Worm (Caenorhabditis elegans) whole organism, L4 larva: Measurements from ENCODE around the gene ZK682.7.

Source experiments
- R02D3.7 ChIP-seq: fragments of 150-350 bp; sonication (generic microtip); optimal IDR thresholded peaks from 3 replicates; lab custom pipeline; 2014; ENCODE audit warnings: missing biosample characterization, missing genetic modification characterization
- Y105C5A.15 ChIP-seq: fragments of 200-800 bp; sonication (Bioruptor generic); IDR thresholded peaks from 2 replicates; pipeline ENCODE4 v1.3.6; 2022; ENCODE audit warnings: missing genetic modification characterization, missing compliant biosample characterization
- aha-1 ChIP-seq: fragments of 150-350 bp; peaks from one replicate; lab custom pipeline; 2014; ENCODE audit warnings: missing biosample characterization, missing genetic modification characterization
- aly-2 ChIP-seq: sonication (generic microtip); optimal IDR thresholded peaks from 2 replicates; lab custom pipeline; 2018; ENCODE audit warnings: missing biosample characterization, missing genetic modification characterization
- ama-1 ChIP-seq: fragments of 150-350 bp; optimal IDR thresholded peaks from 2 replicates; lab custom pipeline; 2014; ENCODE audit warnings: inconsistent platforms, mixed read lengths
- attf-4 ChIP-seq: sonication (generic microtip); optimal IDR thresholded peaks from 3 replicates; lab custom pipeline; 2017; ENCODE audit warnings: missing biosample characterization, missing genetic modification characterization
- ctbp-1 ChIP-seq: fragments of 200-800 bp; sonication (Bioruptor generic); IDR thresholded peaks from 2 replicates; pipeline ENCODE4 v1.3.6; 2022; ENCODE audit warnings: missing genetic modification reagents, missing genetic modification characterization, missing compliant biosample characterization
- daf-16 ChIP-seq, 3 experiments: sonication (generic microtip); optimal IDR thresholded peaks; 2 replicates each; lab custom pipeline; 2016 to 2017; ENCODE audit warnings: missing genetic modification characterization in 3 of 3, missing genetic modification reagents in 3 of 3, mild to moderate bottlenecking in 2 of 3, missing compliant biosample characterization in 2 of 3, missing biosample characterization in 1 of 3, moderate library complexity in 1 of 3
- daf-19 ChIP-seq: fragments of 200-800 bp; sonication (Bioruptor generic); conservative IDR thresholded peaks from 2 replicates; pipeline ENCODE4 v1.3.6; 2022; ENCODE audit warnings: missing genetic modification characterization, missing compliant biosample characterization
- fkh-10 ChIP-seq: fragments of 150-350 bp; optimal IDR thresholded peaks from 2 replicates; lab custom pipeline; 2014; ENCODE audit warnings: missing biosample characterization, missing genetic modification reagents, missing genetic modification characterization
- hif-1 ChIP-seq, 2 experiments: sonication (generic microtip); optimal IDR thresholded peaks; 2 replicates each; lab custom pipeline; 2016 to 2017; ENCODE audit warnings: missing compliant biosample characterization in 2 of 2, missing genetic modification characterization in 2 of 2, missing genetic modification reagents in 2 of 2, missing genotype in 2 of 2, mild to moderate bottlenecking in 1 of 2
- hlh-11 ChIP-seq: fragments of 200-800 bp; sonication (Bioruptor generic); optimal IDR thresholded peaks from 2 replicates; lab custom pipeline; 2018; ENCODE audit warnings: mild to moderate bottlenecking, missing genetic modification characterization, missing compliant biosample characterization
- hmg-1.1 ChIP-seq: fragments of 200-800 bp; sonication (Bioruptor generic); IDR thresholded peaks from 2 replicates; pipeline ENCODE4 v1.3.6; 2022; ENCODE audit warnings: missing genetic modification reagents, missing genetic modification characterization, missing compliant biosample characterization
- lin-1 ChIP-seq: fragments of 200-800 bp; sonication (Bioruptor generic); IDR thresholded peaks from 2 replicates; pipeline ENCODE4 v1.3.6; 2022; ENCODE audit warnings: missing genetic modification reagents, missing genetic modification characterization, missing compliant biosample characterization
- lin-15B ChIP-seq: fragments of 150-350 bp; sonication (generic microtip); optimal IDR thresholded peaks from 3 replicates; lab custom pipeline; 2014; ENCODE audit warnings: missing biosample characterization, missing genetic modification characterization
- lin-29 ChIP-seq: fragments of 200-800 bp; sonication (Bioruptor generic); IDR thresholded peaks from 2 replicates; pipeline ENCODE4 v1.3.6; 2022; ENCODE audit warnings: missing genetic modification reagents, missing genetic modification characterization, missing compliant biosample characterization
- mdl-1 ChIP-seq, 2 experiments: fragments of 150-350 bp in 1 of 2; sonication (generic microtip) in 1 of 2; optimal IDR thresholded peaks; 2 replicates each; lab custom pipeline; 2014 to 2017; ENCODE audit warnings: missing biosample characterization in 2 of 2, missing genetic modification characterization in 2 of 2
- mdt-29 ChIP-seq: fragments of 200-800 bp; sonication (Bioruptor generic); IDR thresholded peaks from 2 replicates; pipeline ENCODE4 v1.3.6; 2022; ENCODE audit warnings: missing genetic modification reagents, missing genetic modification characterization, missing compliant biosample characterization
- mep-1 ChIP-seq: fragments of 150-350 bp; sonication (generic microtip); optimal IDR thresholded peaks from 3 replicates; lab custom pipeline; 2014; ENCODE audit warnings: missing biosample characterization, missing genetic modification characterization
- mxl-2 ChIP-seq: fragments of 200-800 bp; sonication (Bioruptor generic); conservative IDR thresholded peaks from 2 replicates; pipeline ENCODE4 v1.3.6; 2022; ENCODE audit warnings: missing genetic modification reagents, missing genetic modification characterization, missing compliant biosample characterization
- mxl-3 ChIP-seq: fragments of 200-800 bp; sonication (Bioruptor generic); optimal IDR thresholded peaks from 2 replicates; lab custom pipeline; 2018; ENCODE audit warnings: mild to moderate bottlenecking, missing genetic modification characterization, missing compliant biosample characterization
- nhr-10 ChIP-seq: fragments of 150-350 bp; optimal IDR thresholded peaks from 2 replicates; lab custom pipeline; 2014; ENCODE audit warnings: missing biosample characterization, missing genetic modification characterization
- nhr-25 ChIP-seq: sonication (generic microtip); optimal IDR thresholded peaks from 2 replicates; lab custom pipeline; 2017; ENCODE audit warnings: missing genetic modification characterization, mild to moderate bottlenecking, missing compliant biosample characterization, antibody characterized with exemption, moderate library complexity, borderline replicate concordance; ENCODE audit not compliant: insufficient read depth
- nhr-28 ChIP-seq: fragments of 150-350 bp; optimal IDR thresholded peaks from 2 replicates; lab custom pipeline; 2014; ENCODE audit warnings: missing biosample characterization, missing genetic modification characterization
- nhr-48 ChIP-seq: sonication (generic microtip); optimal IDR thresholded peaks from 2 replicates; lab custom pipeline; 2016; ENCODE audit warnings: mild to moderate bottlenecking, missing genetic modification characterization, missing compliant biosample characterization
- php-3 ChIP-seq: fragments of 200-800 bp; sonication (Bioruptor generic); IDR thresholded peaks from 2 replicates; pipeline ENCODE4 v1.3.6; 2022; ENCODE audit warnings: missing genetic modification reagents, missing genetic modification characterization, missing compliant biosample characterization
- saeg-2 ChIP-seq: fragments of 200-800 bp; sonication (Bioruptor generic); IDR thresholded peaks from 2 replicates; pipeline ENCODE4 v1.3.6; 2022; ENCODE audit warnings: missing genetic modification reagents, missing genetic modification characterization, missing compliant biosample characterization
- snpc-1.2 ChIP-seq: fragments of 200-800 bp; sonication (Bioruptor generic); IDR thresholded peaks from 2 replicates; pipeline ENCODE4 v1.3.6; 2022; ENCODE audit warnings: missing genetic modification reagents, missing genetic modification characterization, missing compliant biosample characterization
- tag-97 ChIP-seq: fragments of 200-800 bp; sonication (Bioruptor generic); IDR thresholded peaks from 2 replicates; pipeline ENCODE4 v1.3.6; 2022; ENCODE audit warnings: missing genetic modification characterization, missing compliant biosample characterization
- unc-130 ChIP-seq: sonication (generic microtip); optimal IDR thresholded peaks from 2 replicates; lab custom pipeline; 2016; ENCODE audit warnings: missing genetic modification reagents, missing genetic modification characterization, missing compliant biosample characterization
- unc-62 ChIP-seq, 3 experiments: fragments of 150-350 bp in 1 of 3; sonication (generic microtip); optimal IDR thresholded peaks in 2 of 3; peaks in 1 of 3; 1 replicate in 1 of 3; 2 replicates in 2 of 3; lab custom pipeline; 2014 to 2017; ENCODE audit warnings: missing biosample characterization in 3 of 3, missing genetic modification characterization in 3 of 3, missing genetic modification reagents in 3 of 3, missing genotype in 1 of 3
- zfp-2 ChIP-seq: sonication (generic microtip); optimal IDR thresholded peaks from 2 replicates; lab custom pipeline; 2016; ENCODE audit warnings: mild to moderate bottlenecking, missing genetic modification characterization, missing compliant biosample characterization
- zip-2 ChIP-seq: fragments of 150-350 bp; optimal IDR thresholded peaks from 2 replicates; lab custom pipeline; 2014; ENCODE audit warnings: missing biosample characterization, missing genetic modification characterization
- ztf-11 ChIP-seq: fragments of 150-350 bp; optimal IDR thresholded peaks from 2 replicates; lab custom pipeline; 2014; ENCODE audit warnings: missing biosample characterization, missing genetic modification characterization

The ZK682.7 gene

DNA sequence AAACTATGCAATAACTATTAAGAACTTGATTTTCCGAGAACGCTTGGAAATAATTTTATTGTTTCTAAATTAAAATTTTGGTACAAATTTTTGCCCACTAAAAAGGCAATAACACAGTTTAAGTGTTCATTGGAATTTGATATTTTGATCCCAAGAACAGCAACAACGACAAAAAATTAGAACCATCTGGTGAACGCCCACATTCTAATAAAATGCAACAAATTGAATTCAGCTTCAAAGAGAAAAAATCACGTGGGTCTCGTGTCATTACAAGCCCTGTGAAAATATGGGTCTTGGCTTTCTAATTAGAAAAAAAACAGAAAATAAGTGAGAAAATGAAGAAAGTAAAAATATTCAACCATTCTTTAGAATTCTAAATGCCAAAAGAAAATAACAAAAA, 20.1 kb downstream of the ZK682.7 start:
- TF ChIP-seq mep-1 (tag; lab: Kevin White, UChicago) (no peak), unc-62 (GFP tag; optimal IDR thresholded peaks at IDR 0.05 in 1 of 2; lab: Kevin White, UChicago) (peak in 1 of 2 experiments; percentile 84), unc-62 (tag; optimal IDR thresholded peaks at IDR 0.05; lab: Kevin White, UChicago) (no peak)
- TF ChIP-seq, all 104 proteins: peak for 1

DNA sequence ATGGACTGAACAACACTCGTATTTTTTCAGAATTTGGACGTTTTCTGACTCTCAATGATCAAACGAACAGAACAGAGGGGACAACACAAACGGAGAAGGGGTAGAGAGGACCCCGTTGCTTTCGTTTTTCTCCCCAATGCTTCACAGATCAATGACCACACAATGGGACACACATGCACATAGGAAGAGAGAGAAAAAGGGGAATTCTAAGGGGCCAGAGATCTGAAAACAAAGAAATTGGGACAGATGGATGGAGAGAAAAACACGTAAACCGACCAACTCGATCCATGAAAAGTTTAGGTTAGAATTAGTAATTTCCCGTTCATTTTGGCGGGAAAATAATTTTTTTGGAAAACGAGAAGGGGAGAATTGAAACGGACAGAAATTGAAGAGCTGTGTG, 21.5 kb downstream of the ZK682.7 start:
- no peak for TF ChIP-seq tag-97 (GFP tag; lab: Robert Waterston, UW)
- peak in 1 of 2 experiments; percentile 9 for TF ChIP-seq hif-1 (tag; optimal IDR thresholded peaks at IDR 0.05; lab: Kevin White, UChicago)
- TF ChIP-seq mdt-29 (GFP tag; lab: Robert Waterston, UW), result no peak
- TF ChIP-seq fkh-10 (GFP tag; lab: Kevin White, UChicago), result peak; percentile 29
- TF ChIP-seq daf-16 (GFP tag; optimal IDR thresholded peaks at IDR 0.05; lab: Kevin White, UChicago), result peak in 1 of 2 experiments; percentile 6
- no peak for TF ChIP-seq daf-16 (tag; optimal IDR thresholded peaks at IDR 0.05; lab: Kevin White, UChicago)
- no peak for TF ChIP-seq R02D3.7 (tag; lab: Kevin White, UChicago)
- no peak for TF ChIP-seq attf-4 (tag; lab: Kevin White, UChicago)
- TF ChIP-seq php-3, result no peak
- TF ChIP-seq ama-1 (lab: Kevin White, UChicago), result no peak
- no peak for TF ChIP-seq daf-19 (GFP tag; lab: Robert Waterston, UW)
- peak; percentile 32 for TF ChIP-seq hlh-11 (tag; lab: Kevin White, UChicago)
- TF ChIP-seq unc-62 (GFP tag; optimal IDR thresholded peaks at IDR 0.05 in 1 of 2; lab: Kevin White, UChicago), result peak in 1 of 2 experiments; percentile 92
- TF ChIP-seq unc-62 (tag; optimal IDR thresholded peaks at IDR 0.05; lab: Kevin White, UChicago), result no peak
- no peak for TF ChIP-seq aly-2 (tag; lab: Kevin White, UChicago)
- no peak for TF ChIP-seq nhr-48 (tag; lab: Kevin White, UChicago)
- TF ChIP-seq mdl-1 (tag; optimal IDR thresholded peaks at IDR 0.05; lab: Kevin White, UChicago), result peak in 1 of 2 experiments; percentile 6
- no peak for TF ChIP-seq ctbp-1 (GFP tag; lab: Robert Waterston, UW)
- TF ChIP-seq hmg-1.1 (GFP tag; lab: Robert Waterston, UW), result peak; percentile 41; the same call in 1 of the 2 replicates

DNA sequence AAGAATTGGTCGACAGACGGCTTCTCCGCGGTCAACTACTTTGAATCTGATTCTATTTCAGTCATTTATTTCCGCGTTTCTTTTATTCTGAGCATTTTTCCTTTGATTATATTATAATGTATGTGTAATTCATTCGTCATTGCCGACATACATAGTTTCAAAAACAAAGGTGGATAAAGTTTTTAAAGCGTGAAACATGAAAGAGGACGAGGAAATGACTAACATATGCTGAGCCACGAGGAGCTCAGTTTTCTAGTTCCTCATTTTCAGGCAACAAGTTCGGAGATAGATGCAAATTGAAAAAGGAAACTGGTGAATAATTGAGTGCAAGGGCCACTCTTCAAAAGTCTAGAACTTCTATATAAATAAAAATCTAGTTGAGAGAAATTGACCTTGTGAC, 23.8 kb downstream of the ZK682.7 start:
- TF ChIP-seq nhr-25 (tag; lab: Kevin White, UChicago) (no peak), aha-1 (tag; lab: Kevin White, UChicago) (peak; percentile 86)

DNA sequence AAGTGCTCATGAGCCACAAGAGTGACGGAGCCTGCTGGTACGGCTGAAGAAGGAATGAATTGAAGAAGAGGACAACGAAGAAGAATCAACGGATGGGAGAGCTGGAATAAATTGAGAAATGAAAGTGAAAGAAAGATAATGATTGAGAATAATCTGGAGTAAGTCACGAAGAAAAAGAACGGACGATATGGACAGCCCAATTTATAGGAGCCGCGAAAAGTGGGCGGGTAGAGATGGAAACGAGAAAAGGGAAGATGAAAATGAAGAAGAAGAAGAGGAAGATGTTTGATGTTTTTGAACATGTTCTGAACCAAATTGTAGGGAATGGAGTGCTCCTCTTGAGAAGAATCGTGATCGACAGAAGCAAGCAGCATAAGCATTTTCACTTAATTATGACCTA, 25.6 kb downstream of the ZK682.7 start, which contains the start of gene slc-17.7:
Gene slc-17.7, minus strand, starts transcription at position 101 of the 400 bp plus-strand sequence.
- TF ChIP-seq nhr-10 (tag; lab: Kevin White, UChicago), result no peak
- no peak for TF ChIP-seq daf-19 (GFP tag; lab: Robert Waterston, UW)
- no peak for TF ChIP-seq Y105C5A.15 (GFP tag; lab: Robert Waterston, UW)
- TF ChIP-seq ztf-11 (tag; lab: Kevin White, UChicago), result no peak
- TF ChIP-seq hlh-11 (tag; lab: Kevin White, UChicago), result no peak
- no peak for TF ChIP-seq mdt-29 (GFP tag; lab: Robert Waterston, UW)
- TF ChIP-seq mxl-2 (GFP tag; lab: Robert Waterston, UW), result no peak
- no peak for TF ChIP-seq lin-15B (tag; lab: Kevin White, UChicago)
- TF ChIP-seq lin-1 (GFP tag; lab: Robert Waterston, UW), result no peak
- no peak for TF ChIP-seq hif-1 (tag; optimal IDR thresholded peaks at IDR 0.05; lab: Kevin White, UChicago)
- no peak for TF ChIP-seq aly-2 (tag; lab: Kevin White, UChicago)
- no peak for TF ChIP-seq zfp-2
- no peak for TF ChIP-seq nhr-28 (tag; lab: Kevin White, UChicago)
- no peak for TF ChIP-seq mxl-3 (GFP tag; lab: Kevin White, UChicago)
- no peak for TF ChIP-seq lin-29 (GFP tag; lab: Robert Waterston, UW)
- no peak for TF ChIP-seq snpc-1.2 (GFP tag; lab: Robert Waterston, UW)
- TF ChIP-seq saeg-2 (GFP tag; lab: Robert Waterston, UW), result no peak
- TF ChIP-seq zip-2 (tag; lab: Kevin White, UChicago), result no peak
- TF ChIP-seq unc-130, result no peak
